Fruit fly (Drosophila melanogaster): Measurements from ENCODE around the gene Arpc3B.

Arpc3B gene

DNA sequence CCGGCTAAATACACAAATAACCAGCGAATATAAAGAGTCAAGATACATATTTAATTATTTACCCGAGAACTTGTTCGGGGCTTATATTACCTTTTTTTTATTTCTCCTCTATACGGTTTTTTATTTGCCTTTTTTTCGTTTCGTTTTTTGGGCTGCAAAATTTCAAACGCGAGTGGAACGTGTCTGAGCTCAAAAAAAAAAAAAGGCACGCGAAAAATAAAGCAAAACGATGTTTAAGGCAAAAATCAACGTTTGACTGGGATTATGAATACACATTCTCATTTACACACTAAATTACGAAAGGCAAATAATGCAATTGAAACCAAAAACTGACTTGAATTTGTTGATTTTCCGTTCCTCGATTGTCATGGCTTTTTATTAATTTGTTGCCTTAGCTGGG lies 4.0 kb upstream of the Arpc3B start (continued):
- no peak for TF ChIP-seq tup (GFP tag; optimal IDR thresholded peaks at IDR 0.05)
- no peak for TF ChIP-seq chn (GFP tag; optimal IDR thresholded peaks at IDR 0.05)
- no peak for TF ChIP-seq Bdp1 (GFP tag; optimal IDR thresholded peaks at IDR 0.05)
- TF ChIP-seq Max (GFP tag; optimal IDR thresholded peaks at IDR 0.05), result no peak
- no peak for TF ChIP-seq peb (GFP tag; IDR thresholded peaks at IDR 0.05)
- TF ChIP-seq CG5953 (GFP tag; IDR thresholded peaks at IDR 0.05), result no peak
- TF ChIP-seq CrebB (tag; optimal IDR thresholded peaks at IDR 0.05), result no peak
- TF ChIP-seq Kr (GFP tag; optimal IDR thresholded peaks at IDR 0.05), result no peak
- no peak for TF ChIP-seq jumu (GFP tag; optimal IDR thresholded peaks at IDR 0.05)
- TF ChIP-seq CG11723 (GFP tag; optimal IDR thresholded peaks at IDR 0.05), result no peak
- no peak for TF ChIP-seq pzg (GFP tag; optimal IDR thresholded peaks at IDR 0.05)
- no peak for TF ChIP-seq CG3995 (GFP tag; optimal IDR thresholded peaks at IDR 0.05)
- no peak for TF ChIP-seq cad (GFP tag; optimal IDR thresholded peaks at IDR 0.05)
- peak; percentile 32 for TF ChIP-seq CG13894 (tag; optimal IDR thresholded peaks at IDR 0.05)
- TF ChIP-seq z (GFP tag; IDR thresholded peaks at IDR 0.05), result no peak
- no peak for TF ChIP-seq D (optimal IDR thresholded peaks at IDR 0.05)
- no peak for TF ChIP-seq D (GFP tag; optimal IDR thresholded peaks at IDR 0.05)
- no peak for TF ChIP-seq CG10267 (tag; optimal IDR thresholded peaks at IDR 0.05)
- TF ChIP-seq nau (GFP tag; optimal IDR thresholded peaks at IDR 0.05), result no peak
- peak; percentile 54 for TF ChIP-seq Med (GFP tag)
- no peak for TF ChIP-seq stc (GFP tag; IDR thresholded peaks at IDR 0.05)
- TF ChIP-seq gsb-n (tag; optimal IDR thresholded peaks at IDR 0.05), result no peak
- TF ChIP-seq sd (tag; optimal IDR thresholded peaks at IDR 0.05), result peak; percentile 26
- peak; percentile 21 for TF ChIP-seq lab (GFP tag; optimal IDR thresholded peaks at IDR 0.05)
- no peak for TF ChIP-seq HLHmδ (GFP tag; optimal IDR thresholded peaks at IDR 0.05)
- TF ChIP-seq YL-1 (GFP tag; optimal IDR thresholded peaks at IDR 0.05), result no peak
- no peak for TF ChIP-seq CG3163 (GFP tag; optimal IDR thresholded peaks at IDR 0.05)
- TF ChIP-seq pho (GFP tag; optimal IDR thresholded peaks at IDR 0.05), result no peak
- no peak for TF ChIP-seq CG10274 (GFP tag; optimal IDR thresholded peaks at IDR 0.05)
- no peak for TF ChIP-seq Oli (tag; optimal IDR thresholded peaks at IDR 0.05)
- TF ChIP-seq CG10462 (GFP tag; optimal IDR thresholded peaks at IDR 0.05), result no peak
- TF ChIP-seq CG17829 (tag; optimal IDR thresholded peaks at IDR 0.05), result no peak
- TF ChIP-seq CTCF (GFP tag; optimal IDR thresholded peaks at IDR 0.05), result no peak
- no peak for TF ChIP-seq Vsx1 (GFP tag; optimal IDR thresholded peaks at IDR 0.05)
- no peak for TF ChIP-seq bowl (GFP tag; IDR thresholded peaks at IDR 0.05)
- no peak for TF ChIP-seq Stat92E (GFP tag; optimal IDR thresholded peaks at IDR 0.05)
- TF ChIP-seq Hr3 (GFP tag; optimal IDR thresholded peaks at IDR 0.05), result no peak
- TF ChIP-seq Atf-2 (GFP tag; optimal IDR thresholded peaks at IDR 0.05), result no peak
- no peak for TF ChIP-seq pros (GFP tag; optimal IDR thresholded peaks at IDR 0.05)
- TF ChIP-seq en (GFP tag; optimal IDR thresholded peaks at IDR 0.05), result no peak

DNA sequence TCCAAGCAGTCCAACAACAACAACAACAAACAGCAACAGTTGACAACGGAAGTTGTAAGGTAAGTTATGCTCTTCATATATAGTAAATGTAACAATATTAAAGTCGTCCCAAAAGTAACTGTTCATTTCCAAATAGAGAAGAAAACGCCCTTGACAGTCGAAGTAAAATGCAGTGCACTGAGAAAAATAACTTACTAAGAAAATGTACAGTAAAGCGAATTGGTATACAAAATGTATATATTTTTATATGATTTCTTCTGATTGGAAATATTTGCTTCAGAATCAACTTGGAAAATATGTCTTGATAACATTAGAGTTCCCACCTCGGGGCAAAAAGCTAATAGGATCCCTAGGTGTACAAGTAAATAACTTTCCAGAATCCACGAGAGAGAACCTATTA lies 2.3 kb upstream of the Arpc3B start:
- TF ChIP-seq dmrt99B (tag; optimal IDR thresholded peaks at IDR 0.05) (peak; percentile 11), CG14965 (GFP tag; optimal IDR thresholded peaks at IDR 0.05; ENCODE audit: borderline replicate concordance) (no peak), en (GFP tag; optimal IDR thresholded peaks at IDR 0.05) (no peak), CG10321 (GFP tag; IDR thresholded peaks at IDR 0.05) (no peak), ash1 (GFP tag; optimal IDR thresholded peaks at IDR 0.05) (no peak), phol (tag; optimal IDR thresholded peaks at IDR 0.05) (peak; percentile 11), zen (tag; optimal IDR thresholded peaks at IDR 0.05) (no peak), Med (GFP tag) (peak; percentile 56), chm (GFP tag; IDR thresholded peaks at IDR 0.05) (no peak), CG10366 (GFP tag; IDR thresholded peaks at IDR 0.05) (no peak), CG10431 (GFP tag; optimal IDR thresholded peaks at IDR 0.05) (no peak), C15 (GFP tag; IDR thresholded peaks at IDR 0.05) (no peak), sug (tag; optimal IDR thresholded peaks at IDR 0.05) (no peak), CG18764 (GFP tag; optimal IDR thresholded peaks at IDR 0.05) (no peak), CG8388 (GFP tag; optimal IDR thresholded peaks at IDR 0.05) (no peak), Asciz (GFP tag; optimal IDR thresholded peaks at IDR 0.05) (no peak), unpg (GFP tag; optimal IDR thresholded peaks at IDR 0.05) (peak; percentile 6)

Data from whole organism, embryonic.